Worm (Caenorhabditis elegans) whole organism, L2 larva: ENCODE results near the gene F36H5.14.

Source experiments
- ceh-82 ChIP-seq: fragments of 150-350 bp; optimal IDR thresholded peaks from 2 replicates; lab custom pipeline; 2014; ENCODE audit warnings: missing biosample characterization, missing genetic modification characterization
- lin-39 ChIP-seq: fragments of 150-350 bp; optimal IDR thresholded peaks from 2 replicates; lab custom pipeline; 2014; ENCODE audit warnings: missing biosample characterization, missing genetic modification reagents, missing genetic modification characterization
- mdl-1 ChIP-seq, 2 experiments: fragments of 150-350 bp in 1 of 2; sonication (generic microtip) in 1 of 2; optimal IDR thresholded peaks; 2 replicates each; lab custom pipeline; 2017; ENCODE audit warnings: missing biosample characterization in 2 of 2, missing genetic modification characterization in 2 of 2
- nhr-129 ChIP-seq: fragments of 150-350 bp; optimal IDR thresholded peaks from 2 replicates; lab custom pipeline; 2014; ENCODE audit warnings: missing biosample characterization, missing genetic modification characterization
- nhr-21 ChIP-seq: fragments of 150-350 bp; optimal IDR thresholded peaks from 2 replicates; lab custom pipeline; 2014; ENCODE audit warnings: missing biosample characterization, missing genetic modification characterization
- nhr-25 ChIP-seq: fragments of 150-350 bp; sonication (generic microtip); optimal IDR thresholded peaks from 3 replicates; lab custom pipeline; 2014; ENCODE audit warnings: missing biosample characterization, missing genetic modification characterization
- sma-9 ChIP-seq, 2 experiments: fragments of 150-350 bp in 1 of 2; sonication (generic microtip) in 1 of 2; optimal IDR thresholded peaks; 2 replicates each; lab custom pipeline; 2014 to 2016; ENCODE audit warnings: missing genetic modification characterization in 2 of 2, mild to moderate bottlenecking in 1 of 2, missing biosample characterization in 1 of 2, missing compliant biosample characterization in 1 of 2, missing genetic modification reagents in 1 of 2, moderate library complexity in 1 of 2
- snpc-4 ChIP-seq: fragments of 150-350 bp; optimal IDR thresholded peaks from 2 replicates; lab custom pipeline; 2014; ENCODE audit warnings: missing biosample characterization, missing genetic modification characterization
- unc-62 ChIP-seq: fragments of 150-350 bp; optimal IDR thresholded peaks from 2 replicates; lab custom pipeline; 2014; ENCODE audit warnings: missing biosample characterization, missing genetic modification reagents, missing genetic modification characterization

- TF ChIP-seq nhr-25 (tag; lab: Kevin White, UChicago) (no peak), nhr-129 (no peak), unc-62 (no peak), ceh-82 (no peak), sma-9 (GFP tag; optimal IDR thresholded peaks at IDR 0.05; lab: Kevin White, UChicago) (no peak), sma-9 (tag; optimal IDR thresholded peaks at IDR 0.05; lab: Kevin White, UChicago) (no peak), mdl-1 (tag; optimal IDR thresholded peaks at IDR 0.05; lab: Kevin White, UChicago) (no peak), snpc-4 (tag; lab: Kevin White, UChicago) (no peak), nhr-21 (tag; lab: Kevin White, UChicago) (no peak), lin-39 (tag; lab: Kevin White, UChicago) (no peak)
These were observed 45.4 kb downstream of the F36H5.14 start, which contains the start of gene fbxa-3 for ce11 chrII:1820774-1821173.
